Fruit fly (Drosophila melanogaster) whole organism, embryonic: ENCODE results near the gene Duox.

Source experiments
- Atf6 ChIP-seq: fragments of 200-800 bp; sonication (Bioruptor generic); IDR thresholded peaks from 2 replicates; pipeline ENCODE4 v1.3.6; 2022; ENCODE audit warnings: missing biosample characterization, missing genetic modification characterization
- CG10321 ChIP-seq: fragments of 200-800 bp; sonication (Bioruptor generic); IDR thresholded peaks from 2 replicates; pipeline ENCODE4 v1.3.6; 2022; ENCODE audit warnings: missing biosample characterization, missing genetic modification characterization
- CG11456 ChIP-seq: fragments of 200-800 bp; sonication (Bioruptor generic); IDR thresholded peaks from 3 replicates; pipeline ENCODE4 v1.3.6; 2022; ENCODE audit warnings: missing biosample characterization, missing genetic modification characterization
- CG12071 ChIP-seq: fragments of 200-800 bp; sonication (Bioruptor generic); optimal IDR thresholded peaks from 3 replicates; lab custom pipeline; 2018; ENCODE audit warnings: missing biosample characterization, mild to moderate bottlenecking, missing genetic modification characterization
- CG12299 ChIP-seq: fragments of 200-800 bp; sonication (Bioruptor generic); optimal IDR thresholded peaks from 2 replicates; lab custom pipeline; 2018; ENCODE audit warnings: missing biosample characterization, mild to moderate bottlenecking, missing genetic modification characterization
- CG12391 ChIP-seq: fragments of 200-800 bp; sonication (Bioruptor generic); optimal IDR thresholded peaks from 3 replicates; lab custom pipeline; 2018; ENCODE audit warnings: missing biosample characterization, mild to moderate bottlenecking, missing genetic modification characterization, moderate library complexity
- CG13894 ChIP-seq: fragments of 200-800 bp; sonication (Bioruptor generic); optimal IDR thresholded peaks from 3 replicates; lab custom pipeline; 2018; ENCODE audit warnings: missing biosample characterization, mild to moderate bottlenecking, missing genetic modification characterization, moderate library complexity
- CG14441 ChIP-seq: fragments of 200-800 bp; sonication (Bioruptor generic); IDR thresholded peaks from 2 replicates; pipeline ENCODE4 v1.3.6; 2022; ENCODE audit warnings: missing biosample characterization, missing genetic modification characterization
- CG15011 ChIP-seq: fragments of 200-800 bp; sonication (Bioruptor generic); optimal IDR thresholded peaks from 3 replicates; lab custom pipeline; 2018; ENCODE audit warnings: missing biosample characterization, mild to moderate bottlenecking, missing genetic modification characterization
- CG16863 ChIP-seq: fragments of 200-800 bp; sonication (Bioruptor generic); optimal IDR thresholded peaks from 3 replicates; lab custom pipeline; 2016; ENCODE audit warnings: missing biosample characterization, missing genetic modification characterization
- CG17385 ChIP-seq: fragments of 200-800 bp; sonication (Bioruptor generic); optimal IDR thresholded peaks from 3 replicates; lab custom pipeline; 2018; ENCODE audit warnings: missing biosample characterization, mild to moderate bottlenecking, missing genetic modification characterization
- CG17912 ChIP-seq: fragments of 200-800 bp; sonication (Bioruptor generic); optimal IDR thresholded peaks from 2 replicates; lab custom pipeline; 2018; ENCODE audit warnings: missing biosample characterization, mild to moderate bottlenecking, missing genetic modification characterization
- CG1832 ChIP-seq: fragments of 200-800 bp; sonication (Bioruptor generic); optimal IDR thresholded peaks from 2 replicates; lab custom pipeline; 2017; ENCODE audit warnings: missing biosample characterization, mild to moderate bottlenecking, missing genetic modification characterization, inconsistent platforms
- CG2875 ChIP-seq: fragments of 200-800 bp; sonication (Bioruptor generic); optimal IDR thresholded peaks from 2 replicates; lab custom pipeline; 2017; ENCODE audit warnings: missing biosample characterization, mild to moderate bottlenecking, missing genetic modification characterization, missing genetic modification reagents
- CG31365 ChIP-seq: fragments of 200-800 bp; sonication (Bioruptor generic); optimal IDR thresholded peaks from 2 replicates; lab custom pipeline; 2018; ENCODE audit warnings: missing biosample characterization, mild to moderate bottlenecking, missing genetic modification characterization
- CG34422 ChIP-seq: fragments of 200-800 bp; sonication (Bioruptor generic); IDR thresholded peaks from 3 replicates; pipeline ENCODE4 v1.3.6; 2022; ENCODE audit warnings: missing biosample characterization, missing genetic modification characterization
- CG6272 ChIP-seq: fragments of 200-800 bp; sonication (Bioruptor generic); IDR thresholded peaks from 2 replicates; pipeline ENCODE4 v1.3.6; 2022; ENCODE audit warnings: missing biosample characterization, missing genetic modification characterization
- CG7372 ChIP-seq: fragments of 200-800 bp; sonication (Bioruptor generic); IDR thresholded peaks from 2 replicates; pipeline ENCODE4 v1.3.6; 2022; ENCODE audit warnings: missing biosample characterization, missing genetic modification characterization
- CTCF ChIP-seq: fragments of 200-800 bp; sonication (Bioruptor generic); optimal IDR thresholded peaks from 2 replicates; lab custom pipeline; 2017; ENCODE audit warnings: missing biosample characterization, mild to moderate bottlenecking, missing genetic modification characterization, moderate library complexity
- D ChIP-seq, 2 experiments: fragments of 200-800 bp in 1 of 2; fragments of >200 bp in 1 of 2; sonication (Bioruptor generic) in 1 of 2; optimal IDR thresholded peaks; 2 replicates in 1 of 2; 3 replicates in 1 of 2; lab custom pipeline; 2017; ENCODE audit warnings: mild to moderate bottlenecking in 1 of 2, missing biosample characterization in 1 of 2, missing genetic modification characterization in 1 of 2, missing genetic modification reagents in 1 of 2
- Dref ChIP-seq: fragments of 200-800 bp; sonication (Bioruptor generic); IDR thresholded peaks from 2 replicates; pipeline ENCODE4 v1.3.6; 2022; ENCODE audit warnings: missing biosample characterization, missing genetic modification characterization
- E2f2 ChIP-seq: fragments of 200-800 bp; sonication (Bioruptor generic); IDR thresholded peaks from 2 replicates; pipeline ENCODE4 v1.3.6; 2022; ENCODE audit warnings: missing biosample characterization, missing genetic modification characterization
- Ets65A ChIP-seq: fragments of 200-800 bp; sonication (Bioruptor generic); peaks from one replicate; lab custom pipeline; 2016; ENCODE audit warnings: missing biosample characterization, missing genetic modification characterization
- Lhr ChIP-seq: fragments of 200-800 bp; sonication (Bioruptor generic); optimal IDR thresholded peaks from 3 replicates; lab custom pipeline; 2017; ENCODE audit warnings: mild to moderate bottlenecking, missing biosample characterization, missing genetic modification reagents, missing genetic modification characterization
- Max ChIP-seq: fragments of 200-800 bp; sonication (Bioruptor generic); optimal IDR thresholded peaks from 2 replicates; lab custom pipeline; 2016; ENCODE audit warnings: missing biosample characterization, mild to moderate bottlenecking, missing genetic modification characterization
- Med ChIP-seq: fragments of 200-800 bp; sonication (Bioruptor generic); peaks from one replicate; lab custom pipeline; 2016; ENCODE audit warnings: missing biosample characterization, missing genetic modification characterization, mild to moderate bottlenecking, inconsistent platforms, moderate library complexity
- Nf-YA ChIP-seq: fragments of 200-800 bp; sonication (Bioruptor generic); IDR thresholded peaks from 2 replicates; pipeline ENCODE4 v1.3.6; 2022; ENCODE audit warnings: missing biosample characterization, missing genetic modification characterization
- Nf-YC ChIP-seq: fragments of 200-800 bp; optimal IDR thresholded peaks from 3 replicates; lab custom pipeline; 2019; ENCODE audit warnings: missing biosample characterization, mild to moderate bottlenecking, missing genetic modification characterization, moderate library complexity
- Pdp1 ChIP-seq, 2 experiments: fragments of 200-800 bp; sonication (Bioruptor generic); optimal IDR thresholded peaks; 3 replicates each; lab custom pipeline; 2016; ENCODE audit warnings: missing biosample characterization in 2 of 2, missing genetic modification characterization in 2 of 2, mild to moderate bottlenecking in 1 of 2, moderate library complexity in 1 of 2
- Ptx1 ChIP-seq: fragments of 200-800 bp; sonication (Bioruptor generic); IDR thresholded peaks from 2 replicates; pipeline ENCODE4 v1.3.6; 2022; ENCODE audit warnings: missing biosample characterization, missing genetic modification characterization
- Sin3A ChIP-seq: fragments of >200 bp; optimal IDR thresholded peaks from 2 replicates; lab custom pipeline; 2018
- aop ChIP-seq: fragments of 200-800 bp; sonication (Bioruptor generic); IDR thresholded peaks from 2 replicates; pipeline ENCODE4 v1.3.6; 2022; ENCODE audit warnings: missing biosample characterization, missing genetic modification characterization
- bab2 ChIP-seq: fragments of 200-800 bp; sonication (Bioruptor generic); optimal IDR thresholded peaks from 2 replicates; lab custom pipeline; 2016; ENCODE audit warnings: missing biosample characterization, missing genetic modification characterization
- bcd ChIP-seq: fragments of 200-800 bp; sonication (Bioruptor generic); optimal IDR thresholded peaks from 2 replicates; lab custom pipeline; 2017; ENCODE audit warnings: missing biosample characterization, mild to moderate bottlenecking, missing genetic modification characterization
- cas ChIP-seq: fragments of 200-800 bp; sonication (Bioruptor generic); IDR thresholded peaks from 2 replicates; pipeline ENCODE4 v1.3.6; 2022; ENCODE audit warnings: missing biosample characterization, missing genetic modification characterization
- ci ChIP-seq: fragments of 200-800 bp; sonication (Bioruptor generic); IDR thresholded peaks from 3 replicates; pipeline ENCODE4 v1.3.6; 2022; ENCODE audit warnings: missing biosample characterization, missing genetic modification characterization
- dimm ChIP-seq: fragments of 200-800 bp; sonication (Bioruptor generic); IDR thresholded peaks from 2 replicates; pipeline ENCODE4 v1.3.6; 2022; ENCODE audit warnings: missing biosample characterization, missing genetic modification characterization
- fu2 ChIP-seq: fragments of 200-800 bp; sonication (Bioruptor generic); optimal IDR thresholded peaks from 2 replicates; lab custom pipeline; 2016; ENCODE audit warnings: missing biosample characterization, missing genetic modification characterization
- gce ChIP-seq: fragments of 200-800 bp; sonication (Bioruptor generic); IDR thresholded peaks from 3 replicates; pipeline ENCODE4 v1.3.6; 2022; ENCODE audit warnings: missing biosample characterization, missing genetic modification characterization
- gem ChIP-seq: fragments of 200-800 bp; sonication (Bioruptor generic); optimal IDR thresholded peaks from 2 replicates; lab custom pipeline; 2019; ENCODE audit warnings: missing biosample characterization, mild to moderate bottlenecking, missing genetic modification characterization, moderate library complexity
- h ChIP-seq: fragments of >200 bp; optimal IDR thresholded peaks from 2 replicates; lab custom pipeline; 2017
- inv ChIP-seq: fragments of 200-800 bp; sonication (Bioruptor generic); IDR thresholded peaks from 2 replicates; pipeline ENCODE4 v1.3.6; 2022; ENCODE audit warnings: missing biosample characterization, missing genetic modification characterization; ENCODE audit not compliant: partially characterized antibody
- pita ChIP-seq: fragments of 200-800 bp; sonication (Bioruptor generic); optimal IDR thresholded peaks from 2 replicates; lab custom pipeline; 2017; ENCODE audit warnings: missing biosample characterization, mild to moderate bottlenecking, missing genetic modification characterization
- pum ChIP-seq: fragments of 200-800 bp; sonication (Bioruptor generic); optimal IDR thresholded peaks from 2 replicates; lab custom pipeline; 2016; ENCODE audit warnings: missing biosample characterization, missing genetic modification characterization
- ranshi ChIP-seq: fragments of 200-800 bp; sonication (Bioruptor generic); IDR thresholded peaks from 2 replicates; pipeline ENCODE4 v1.3.6; 2022; ENCODE audit warnings: missing biosample characterization, missing genetic modification characterization
- rib ChIP-seq: fragments of 200-800 bp; sonication (Bioruptor generic); IDR thresholded peaks from 2 replicates; pipeline ENCODE4 v1.3.6; 2022; ENCODE audit warnings: missing biosample characterization, missing genetic modification characterization
- schlank ChIP-seq: fragments of 200-800 bp; sonication (Bioruptor generic); optimal IDR thresholded peaks from 2 replicates; lab custom pipeline; 2018; ENCODE audit warnings: missing biosample characterization, mild to moderate bottlenecking, missing genetic modification characterization
- tap ChIP-seq: fragments of 200-800 bp; optimal IDR thresholded peaks from 3 replicates; lab custom pipeline; 2019; ENCODE audit warnings: missing biosample characterization, mild to moderate bottlenecking, missing genetic modification characterization, moderate library complexity
- tin ChIP-seq: fragments of 200-800 bp; sonication (Bioruptor generic); optimal IDR thresholded peaks from 3 replicates; lab custom pipeline; 2016; ENCODE audit warnings: missing biosample characterization, missing genetic modification characterization
- tio ChIP-seq: fragments of 200-800 bp; sonication (Bioruptor generic); optimal IDR thresholded peaks from 2 replicates; lab custom pipeline; 2017; ENCODE audit warnings: missing biosample characterization, missing genetic modification characterization, inconsistent platforms
- toy ChIP-seq: fragments of 200-800 bp; sonication (Bioruptor generic); IDR thresholded peaks from 2 replicates; pipeline ENCODE4 v1.3.6; 2022; ENCODE audit warnings: missing biosample characterization, missing genetic modification characterization
- unc-4 ChIP-seq: fragments of 200-800 bp; sonication (Bioruptor generic); IDR thresholded peaks from 2 replicates; pipeline ENCODE4 v1.3.6; 2022; ENCODE audit warnings: missing biosample characterization, missing genetic modification characterization; ENCODE audit not compliant: partially characterized antibody

The Duox gene

dm6 chr2L:2829637-2830340 is at the start of gene Duox:
Duox (minus strand) TSS chr2L:2830248.
- TF ChIP-seq CG7372 (GFP tag; lab: Robert Waterston, UW): no peak
- no peak for TF ChIP-seq tio
- no peak for TF ChIP-seq ranshi (GFP tag; lab: Robert Waterston, UW)
- 0 out of 3 replicates have a peak, but pooled peaks have one; percentile 3 for TF ChIP-seq CG11456 (GFP tag; lab: Robert Waterston, UW)
- TF ChIP-seq Atf6: no peak
- TF ChIP-seq Pdp1 (GFP tag; optimal IDR thresholded peaks at IDR 0.05; lab: Kevin White, UChicago): no peak
- TF ChIP-seq Nf-YC: no peak
- TF ChIP-seq CG6272: no peak
- TF ChIP-seq CG10321 (GFP tag; lab: Robert Waterston, UW): no peak
- no peak for TF ChIP-seq dimm (GFP tag; lab: Robert Waterston, UW)
- TF ChIP-seq cas (GFP tag; lab: Robert Waterston, UW): no peak
- TF ChIP-seq CG31365 (tag; lab: Kevin White, UChicago): no peak
- TF ChIP-seq Ets65A (GFP tag; lab: Kevin White, UChicago): no peak
- 0 out of 2 replicates have a peak, but pooled peaks have one; percentile 11 for TF ChIP-seq aop (GFP tag; lab: Robert Waterston, UW)
- no peak for TF ChIP-seq CG2875
- TF ChIP-seq tin (GFP tag; lab: Kevin White, UChicago): no peak
- TF ChIP-seq Max (GFP tag; lab: Kevin White, UChicago): no peak
- TF ChIP-seq CG12391 (tag; lab: Kevin White, UChicago): no peak
- TF ChIP-seq CG12071: no peak
- TF ChIP-seq pita (GFP tag; lab: Kevin White, UChicago): no peak
- no peak for TF ChIP-seq gce (GFP tag; lab: Robert Waterston, UW)
- no peak for TF ChIP-seq ci (GFP tag; lab: Robert Waterston, UW)
- TF ChIP-seq Sin3A (lab: Kevin White, UChicago): no peak
- no peak for TF ChIP-seq h
- no peak for TF ChIP-seq bcd
- TF ChIP-seq CG14441 (GFP tag; lab: Robert Waterston, UW): no peak
- TF ChIP-seq CG16863: no peak
- TF ChIP-seq CG15011: no peak
- TF ChIP-seq pum (GFP tag; lab: Kevin White, UChicago): no peak
- no peak for TF ChIP-seq Ptx1 (GFP tag; lab: Robert Waterston, UW)
- no peak for TF ChIP-seq gem (tag; lab: Kevin White, UChicago)
- no peak for TF ChIP-seq Dref (GFP tag; lab: Robert Waterston, UW)
- TF ChIP-seq toy: no peak
- no peak; the same call in 2 of the 3 replicates for TF ChIP-seq CG34422 (GFP tag; lab: Robert Waterston, UW)
- TF ChIP-seq schlank (tag; lab: Kevin White, UChicago): no peak
- TF ChIP-seq CG17912 (GFP tag; lab: Kevin White, UChicago): no peak
- no peak for TF ChIP-seq fu2 (GFP tag; lab: Kevin White, UChicago)
- no peak for TF ChIP-seq inv (GFP tag; lab: Robert Waterston, UW)
- no peak for TF ChIP-seq CG12299
- no peak for TF ChIP-seq Nf-YA (GFP tag; lab: Robert Waterston, UW)
- TF ChIP-seq tap (tag; lab: Kevin White, UChicago): no peak
- 0 out of 2 replicates have a peak, but pooled peaks have one; percentile 18 for TF ChIP-seq unc-4 (GFP tag; lab: Robert Waterston, UW)
- TF ChIP-seq Lhr (GFP tag; lab: Kevin White, UChicago): no peak
- TF ChIP-seq CG17385 (GFP tag; lab: Kevin White, UChicago): no peak
- peak; percentile 20 for TF ChIP-seq CG1832 (GFP tag; lab: Kevin White, UChicago)
- no peak for TF ChIP-seq CG13894 (tag; lab: Kevin White, UChicago)
- TF ChIP-seq bab2: no peak
- TF ChIP-seq D (optimal IDR thresholded peaks at IDR 0.05; lab: Kevin White, UChicago): no peak
- no peak for TF ChIP-seq D (GFP tag; optimal IDR thresholded peaks at IDR 0.05; lab: Kevin White, UChicago)
- TF ChIP-seq E2f2 (GFP tag; lab: Robert Waterston, UW): no peak
- no peak for TF ChIP-seq CTCF (GFP tag; lab: Kevin White, UChicago)
- no peak for TF ChIP-seq rib
- TF ChIP-seq Med: no peak
